Worm (Caenorhabditis elegans): ENCODE results near the gene F47H4.2.

- TF ChIP-seq flt-1 (GFP tag; IDR thresholded peaks at IDR 0.05), result no peak
- no peak for TF ChIP-seq cog-1 (tag; optimal IDR thresholded peaks at IDR 0.05)
These were observed 49.7 kb upstream of the F47H4.2 start for ce11 chrV:17303392-17303791.

All from whole organism, midembryonic.